Worm (Caenorhabditis elegans) whole organism, midembryonic: ENCODE measurements around the gene sir-2.3.
A peak's percentile ranks its signal among the peaks of the same experiment; 100 is the strongest.

Experiments
- T22C8.4 ChIP-seq: fragments of 200-800 bp; sonication (Bioruptor generic); IDR thresholded peaks from 2 replicates; pipeline ENCODE4 v1.3.6; 2022; ENCODE audit warnings: missing genetic modification characterization, missing compliant biosample characterization
- cog-1 ChIP-seq: sonication (generic microtip); optimal IDR thresholded peaks from 2 replicates; lab custom pipeline; 2016; ENCODE audit warnings: missing genetic modification characterization, missing compliant biosample characterization
- flt-1 ChIP-seq: fragments of 200-800 bp; sonication (Bioruptor generic); IDR thresholded peaks from 2 replicates; pipeline ENCODE4 v1.3.6; 2022; ENCODE audit warnings: missing genetic modification characterization, missing compliant biosample characterization
- klf-2 ChIP-seq: fragments of 200-800 bp; sonication (Bioruptor generic); conservative IDR thresholded peaks from 2 replicates; pipeline ENCODE4 v1.3.6; 2022; ENCODE audit warnings: missing genetic modification reagents, missing genetic modification characterization, missing compliant biosample characterization
- med-1 ChIP-seq: sonication (generic microtip); optimal IDR thresholded peaks from 2 replicates; lab custom pipeline; 2017; ENCODE audit warnings: missing genetic modification characterization, mild to moderate bottlenecking, missing compliant biosample characterization, antibody characterized with exemption, missing genetic modification reagents; ENCODE audit not compliant: insufficient read depth
- ref-1 ChIP-seq: fragments of 200-800 bp; sonication (Bioruptor generic); conservative IDR thresholded peaks from 2 replicates; pipeline ENCODE4 v1.3.6; 2022; ENCODE audit warnings: missing genetic modification reagents, missing genetic modification characterization, missing compliant biosample characterization
- tab-1 ChIP-seq: fragments of 200-800 bp; sonication (Bioruptor generic); IDR thresholded peaks from 2 replicates; pipeline ENCODE4 v1.3.6; 2022; ENCODE audit warnings: missing genetic modification characterization, missing compliant biosample characterization
- ztf-23 ChIP-seq: fragments of 200-800 bp; sonication (Bioruptor generic); IDR thresholded peaks from 2 replicates; pipeline ENCODE4 v1.3.6; 2022; ENCODE audit warnings: missing genetic modification reagents, missing genetic modification characterization, missing compliant biosample characterization
- ztf-29 ChIP-seq: fragments of 200-800 bp; sonication (Bioruptor generic); IDR thresholded peaks from 2 replicates; pipeline ENCODE4 v1.3.6; 2022; ENCODE audit warnings: missing genetic modification reagents, missing genetic modification characterization, missing compliant biosample characterization

Gene sir-2.3

ce11 chrX:13300503-13300902 is 31.0 kb upstream of the sir-2.3 start, which contains the start of gene srd-39:
Gene srd-39 (minus strand): TSS chrX:13300603.
- TF ChIP-seq T22C8.4 (GFP tag; lab: Robert Waterston, UW): no peak

ce11 chrX:13303357-13303756 is 28.1 kb upstream of the sir-2.3 start, which contains the start of gene srd-42:
Gene srd-42 (minus strand): TSS chrX:13303457.
- TF ChIP-seq tab-1 (GFP tag; lab: Robert Waterston, UW) (no peak), flt-1 (no peak), T22C8.4 (GFP tag; lab: Robert Waterston, UW) (no peak), cog-1 (tag; lab: Kevin White, UChicago) (no peak), ztf-29 (GFP tag; lab: Robert Waterston, UW) (no peak), klf-2 (GFP tag; lab: Robert Waterston, UW) (no peak), ztf-23 (GFP tag; lab: Robert Waterston, UW) (no peak), med-1 (GFP tag; lab: Kevin White, UChicago) (no peak), ref-1 (GFP tag; lab: Robert Waterston, UW) (no peak)

ce11 chrX:13305779-13306178 is 25.7 kb upstream of the sir-2.3 start, which contains the start of gene srd-43:
Gene srd-43 (minus strand): TSS chrX:13305844.
- TF ChIP-seq med-1 (GFP tag; lab: Kevin White, UChicago): no peak
- no peak for TF ChIP-seq ztf-29 (GFP tag; lab: Robert Waterston, UW)
- no peak for TF ChIP-seq T22C8.4 (GFP tag; lab: Robert Waterston, UW)
- no peak for TF ChIP-seq klf-2 (GFP tag; lab: Robert Waterston, UW)
- no peak for TF ChIP-seq ztf-23 (GFP tag; lab: Robert Waterston, UW)
- no peak for TF ChIP-seq cog-1 (tag; lab: Kevin White, UChicago)

- peak; percentile 65 for TF ChIP-seq med-1 (GFP tag; lab: Kevin White, UChicago)
- peak; percentile 95 for TF ChIP-seq T22C8.4 (GFP tag; lab: Robert Waterston, UW)
- peak; percentile 91 for TF ChIP-seq ref-1 (GFP tag; lab: Robert Waterston, UW)
- TF ChIP-seq flt-1: peak; percentile 97
- peak; percentile 96 for TF ChIP-seq ztf-29 (GFP tag; lab: Robert Waterston, UW)
- TF ChIP-seq klf-2 (GFP tag; lab: Robert Waterston, UW): peak; percentile 94
- peak; percentile 96 for TF ChIP-seq tab-1 (GFP tag; lab: Robert Waterston, UW)
- TF ChIP-seq cog-1 (tag; lab: Kevin White, UChicago): peak; percentile 97
- peak; percentile 97 for TF ChIP-seq ztf-23 (GFP tag; lab: Robert Waterston, UW)
Measured at ce11 chrX:13306869-13307446, 24.5 kb upstream of the sir-2.3 start.

ce11 chrX:13307852-13308251 is 23.6 kb upstream of the sir-2.3 start:
- TF ChIP-seq ztf-29 (GFP tag; lab: Robert Waterston, UW) (no peak), flt-1 (no peak), T22C8.4 (GFP tag; lab: Robert Waterston, UW) (no peak), klf-2 (GFP tag; lab: Robert Waterston, UW) (no peak), cog-1 (tag; lab: Kevin White, UChicago) (no peak), med-1 (GFP tag; lab: Kevin White, UChicago) (no peak), ref-1 (GFP tag; lab: Robert Waterston, UW) (no peak), ztf-23 (GFP tag; lab: Robert Waterston, UW) (no peak), tab-1 (GFP tag; lab: Robert Waterston, UW) (no peak)

ce11 chrX:13308745-13309144 is 22.7 kb upstream of the sir-2.3 start, which contains the start of gene srxa-8:
Gene srxa-8 (minus strand): TSS chrX:13308845.
- no peak for TF ChIP-seq flt-1
- TF ChIP-seq tab-1 (GFP tag; lab: Robert Waterston, UW): no peak
- TF ChIP-seq med-1 (GFP tag; lab: Kevin White, UChicago): no peak
- no peak for TF ChIP-seq ztf-23 (GFP tag; lab: Robert Waterston, UW)
- no peak for TF ChIP-seq klf-2 (GFP tag; lab: Robert Waterston, UW)
- no peak for TF ChIP-seq ref-1 (GFP tag; lab: Robert Waterston, UW)
- no peak for TF ChIP-seq T22C8.4 (GFP tag; lab: Robert Waterston, UW)

ce11 chrX:13310763-13311162 is 20.7 kb upstream of the sir-2.3 start:
- TF ChIP-seq med-1 (GFP tag; lab: Kevin White, UChicago): no peak

ce11 chrX:13311641-13312423 is 19.7 kb upstream of the sir-2.3 start, which contains the start of gene F46G10.1:
Gene F46G10.1 (minus strand): TSS chrX:13311755.
- TF ChIP-seq T22C8.4 (GFP tag; lab: Robert Waterston, UW) (no peak), flt-1 (no peak), ztf-23 (GFP tag; lab: Robert Waterston, UW) (no peak), klf-2 (GFP tag; lab: Robert Waterston, UW) (no peak), tab-1 (GFP tag; lab: Robert Waterston, UW) (no peak), ztf-29 (GFP tag; lab: Robert Waterston, UW) (no peak), cog-1 (tag; lab: Kevin White, UChicago) (no peak), ref-1 (GFP tag; lab: Robert Waterston, UW) (no peak), med-1 (GFP tag; lab: Kevin White, UChicago) (no peak)

ce11 chrX:13315093-13315492 is 16.4 kb upstream of the sir-2.3 start:
- no peak for TF ChIP-seq ztf-23 (GFP tag; lab: Robert Waterston, UW)
- TF ChIP-seq ref-1 (GFP tag; lab: Robert Waterston, UW): no peak
- TF ChIP-seq flt-1: no peak
- TF ChIP-seq cog-1 (tag; lab: Kevin White, UChicago): no peak
- no peak for TF ChIP-seq tab-1 (GFP tag; lab: Robert Waterston, UW)
- TF ChIP-seq T22C8.4 (GFP tag; lab: Robert Waterston, UW): no peak
- TF ChIP-seq klf-2 (GFP tag; lab: Robert Waterston, UW): no peak
- TF ChIP-seq ztf-29 (GFP tag; lab: Robert Waterston, UW): no peak
- no peak for TF ChIP-seq med-1 (GFP tag; lab: Kevin White, UChicago)
